Worm (Caenorhabditis elegans): ENCODE data around the gene T05A8.2.

Gene T05A8.2

ce11 chrII:2710919-2711318 is at the start of gene T05A8.2:
TSS of gene T05A8.2 (minus strand) at chrII:2711019.
- TF ChIP-seq nhr-179 (tag; optimal IDR thresholded peaks at IDR 0.05) (no peak), egl-18 (GFP tag; IDR thresholded peaks at IDR 0.05) (no peak), T26A5.8 (tag; optimal IDR thresholded peaks at IDR 0.05) (no peak)

- TF ChIP-seq Y79H2A.3 (GFP tag; conservative IDR thresholded peaks at IDR 0.05) (no peak), F22D6.2 (tag; optimal IDR thresholded peaks at IDR 0.05) (no peak), lsy-27 (tag; optimal IDR thresholded peaks at IDR 0.05; ENCODE audit: borderline replicate concordance, insufficient read depth) (no peak), dpl-1 (GFP tag; optimal IDR thresholded peaks at IDR 0.05) (no peak), bed-2 (GFP tag; IDR thresholded peaks at IDR 0.05) (no peak), aptf-3 (GFP tag; IDR thresholded peaks at IDR 0.05) (no peak), ceh-100 (GFP tag; IDR thresholded peaks at IDR 0.05) (no peak), lsl-1 (GFP tag; optimal IDR thresholded peaks at IDR 0.05) (no peak), athp-1 (tag; optimal IDR thresholded peaks at IDR 0.05) (no peak), xnd-1 (tag; optimal IDR thresholded peaks at IDR 0.05) (no peak), D2030.7 (GFP tag; IDR thresholded peaks at IDR 0.05) (no peak), ets-4 (GFP tag; optimal IDR thresholded peaks at IDR 0.05) (no peak), nhr-90 (tag; optimal IDR thresholded peaks at IDR 0.05) (no peak)
Measured at ce11 chrII:2758476-2758875, 47.7 kb upstream of the T05A8.2 start, which contains the start of gene fbxb-107. TSS of gene fbxb-107 (plus strand) at chrII:2758772.

- TF ChIP-seq egrh-3 (GFP tag; IDR thresholded peaks at IDR 0.05) (no peak), F33H1.4 (GFP tag; IDR thresholded peaks at IDR 0.05) (no peak), hrde-1 (tag; optimal IDR thresholded peaks at IDR 0.05; ENCODE audit: borderline replicate concordance) (no peak)
Measured at ce11 chrII:2757954-2758353, 47.1 kb upstream of the T05A8.2 start, which contains the start of gene F29A7.8. TSS of gene F29A7.8 (minus strand) at chrII:2758054.

- TF ChIP-seq nhr-179 (tag; optimal IDR thresholded peaks at IDR 0.05) (no peak), ceh-27 (GFP tag; optimal IDR thresholded peaks at IDR 0.05) (no peak), T07F8.4 (tag; optimal IDR thresholded peaks at IDR 0.05) (no peak), hsf-1 (GFP tag; IDR thresholded peaks at IDR 0.05) (no peak), F37B4.10 (GFP tag; IDR thresholded peaks at IDR 0.05) (no peak), nfyb-1 (GFP tag; IDR thresholded peaks at IDR 0.05) (no peak), snpc-1.3 (tag; optimal IDR thresholded peaks at IDR 0.05; ENCODE audit: insufficient read depth) (no peak), tlf-1 (GFP tag; optimal IDR thresholded peaks at IDR 0.05) (no peak), rpc-1 (optimal IDR thresholded peaks at IDR 0.05) (no peak), rpc-1 (tag; optimal IDR thresholded peaks at IDR 0.05) (no peak), dpl-1 (GFP tag; optimal IDR thresholded peaks at IDR 0.05) (no peak), ztf-3 (GFP tag; optimal IDR thresholded peaks at IDR 0.05) (no peak), ceh-91 (GFP tag; IDR thresholded peaks at IDR 0.05) (no peak), hlh-12 (tag; optimal IDR thresholded peaks at IDR 0.05) (no peak), rcor-1 (GFP tag; IDR thresholded peaks at IDR 0.05) (no peak), zfh-2 (GFP tag; conservative IDR thresholded peaks at IDR 0.05) (no peak), efl-1 (GFP tag; optimal IDR thresholded peaks at IDR 0.05) (no peak), nhr-27 (tag; optimal IDR thresholded peaks at IDR 0.05) (no peak)
Measured at ce11 chrII:2756351-2756750, 45.5 kb upstream of the T05A8.2 start.
